Fruit fly (Drosophila melanogaster) whole organism, prepupa: ENCODE measurements around the gene Prim2.

Experiments
- CG15336 ChIP-seq: fragments of 200-800 bp; sonication (Bioruptor generic); IDR thresholded peaks from 2 replicates; pipeline ENCODE4 v1.3.6; 2022; ENCODE audit warnings: missing biosample characterization, missing genetic modification characterization
- CG1621 ChIP-seq: fragments of 200-800 bp; sonication (Bioruptor generic); optimal IDR thresholded peaks from 3 replicates; lab custom pipeline; 2018; ENCODE audit warnings: missing biosample characterization, mild to moderate bottlenecking, missing genetic modification characterization
- CG16779 ChIP-seq: fragments of 200-800 bp; sonication (Bioruptor generic); optimal IDR thresholded peaks from 3 replicates; lab custom pipeline; 2017; ENCODE audit warnings: missing biosample characterization, mild to moderate bottlenecking, missing genetic modification characterization
- CG3032 ChIP-seq: fragments of 200-800 bp; optimal IDR thresholded peaks from 2 replicates; lab custom pipeline; 2019; ENCODE audit warnings: missing biosample characterization, mild to moderate bottlenecking, missing genetic modification characterization, moderate library complexity
- CG31627 ChIP-seq: fragments of 200-800 bp; sonication (Bioruptor generic); optimal IDR thresholded peaks from 3 replicates; lab custom pipeline; 2016; ENCODE audit warnings: missing biosample characterization, missing genetic modification characterization
- CG32006 ChIP-seq: fragments of 200-800 bp; sonication (Bioruptor generic); optimal IDR thresholded peaks from 3 replicates; lab custom pipeline; 2017; ENCODE audit warnings: missing biosample characterization, mild to moderate bottlenecking, missing genetic modification characterization
- CG34406 ChIP-seq: fragments of 200-800 bp; sonication (Bioruptor generic); optimal IDR thresholded peaks from 3 replicates; lab custom pipeline; 2016; ENCODE audit warnings: missing biosample characterization, missing genetic modification characterization
- CG3919 ChIP-seq: fragments of 200-800 bp; sonication (Bioruptor generic); optimal IDR thresholded peaks from 3 replicates; lab custom pipeline; 2016; ENCODE audit warnings: missing biosample characterization, missing genetic modification characterization
- CG4318 ChIP-seq: fragments of 200-800 bp; sonication (Bioruptor generic); optimal IDR thresholded peaks from 3 replicates; lab custom pipeline; 2017; ENCODE audit warnings: missing biosample characterization, mild to moderate bottlenecking, missing genetic modification characterization
- CG6163 ChIP-seq: fragments of 200-800 bp; sonication (Bioruptor generic); IDR thresholded peaks from 3 replicates; pipeline ENCODE4 v1.3.6; 2022; ENCODE audit warnings: missing biosample characterization, missing genetic modification characterization
- CG6276 ChIP-seq: fragments of 200-800 bp; sonication (Bioruptor generic); optimal IDR thresholded peaks from 2 replicates; lab custom pipeline; 2017; ENCODE audit warnings: missing biosample characterization, mild to moderate bottlenecking, missing genetic modification characterization
- CG6792 ChIP-seq: fragments of 200-800 bp; sonication (Bioruptor generic); optimal IDR thresholded peaks from 3 replicates; lab custom pipeline; 2016; ENCODE audit warnings: missing biosample characterization, missing genetic modification characterization
- CG8119 ChIP-seq: fragments of 200-800 bp; sonication (Bioruptor generic); IDR thresholded peaks from 3 replicates; pipeline ENCODE4 v1.3.6; 2022; ENCODE audit warnings: missing biosample characterization, missing genetic modification characterization
- CG8319 ChIP-seq: fragments of 200-800 bp; sonication (Bioruptor generic); optimal IDR thresholded peaks from 3 replicates; lab custom pipeline; 2016; ENCODE audit warnings: missing biosample characterization, missing genetic modification characterization
- CG9139 ChIP-seq: fragments of 200-800 bp; sonication (Bioruptor generic); optimal IDR thresholded peaks from 3 replicates; lab custom pipeline; 2017; ENCODE audit warnings: missing biosample characterization, mild to moderate bottlenecking, missing genetic modification characterization
- Eip75B ChIP-seq: fragments of 200-800 bp; sonication (Bioruptor generic); optimal IDR thresholded peaks from 3 replicates; lab custom pipeline; 2016; ENCODE audit warnings: missing biosample characterization, missing genetic modification characterization
- Eip78C ChIP-seq: fragments of 200-800 bp; sonication (Bioruptor generic); peaks from one replicate; lab custom pipeline; 2016; ENCODE audit warnings: missing biosample characterization, missing genetic modification characterization
- Eip93F ChIP-seq: fragments of 200-800 bp; sonication (Bioruptor generic); optimal IDR thresholded peaks from 2 replicates; lab custom pipeline; 2016; ENCODE audit warnings: missing biosample characterization, mild to moderate bottlenecking, missing genetic modification characterization
- Ets21C ChIP-seq: fragments of 200-800 bp; sonication (Bioruptor generic); optimal IDR thresholded peaks from 3 replicates; lab custom pipeline; 2016; ENCODE audit warnings: missing biosample characterization, missing genetic modification characterization
- Gug ChIP-seq: fragments of 200-800 bp; sonication (Bioruptor generic); IDR thresholded peaks from 2 replicates; pipeline ENCODE4 v1.3.6; 2022; ENCODE audit warnings: missing biosample characterization, missing genetic modification characterization
- Hr38 ChIP-seq: sonication (Bioruptor generic); optimal IDR thresholded peaks from 2 replicates; lab custom pipeline; 2016; ENCODE audit warnings: missing biosample characterization, missing genetic modification characterization
- Hr39 ChIP-seq: fragments of 200-800 bp; sonication (Bioruptor generic); optimal IDR thresholded peaks from 2 replicates; lab custom pipeline; 2016; ENCODE audit warnings: missing biosample characterization, missing genetic modification characterization
- Hr4 ChIP-seq: fragments of 200-800 bp; sonication (Bioruptor generic); optimal IDR thresholded peaks from 3 replicates; lab custom pipeline; 2016; ENCODE audit warnings: missing biosample characterization, missing genetic modification characterization
- Lpt ChIP-seq: fragments of 200-800 bp; sonication (Bioruptor generic); optimal IDR thresholded peaks from 3 replicates; lab custom pipeline; 2016; ENCODE audit warnings: missing biosample characterization, missing genetic modification characterization
- Met ChIP-seq: fragments of 200-800 bp; sonication (Bioruptor generic); optimal IDR thresholded peaks from 3 replicates; lab custom pipeline; 2016; ENCODE audit warnings: missing biosample characterization, missing genetic modification characterization
- OdsH ChIP-seq: fragments of 200-800 bp; sonication (Bioruptor generic); optimal IDR thresholded peaks from 3 replicates; lab custom pipeline; 2016; ENCODE audit warnings: missing biosample characterization, missing genetic modification characterization
- Sox14 ChIP-seq: fragments of 200-800 bp; sonication (Bioruptor generic); optimal IDR thresholded peaks from 3 replicates; lab custom pipeline; 2016; ENCODE audit warnings: missing biosample characterization, missing genetic modification characterization
- Sox15 ChIP-seq: fragments of 200-800 bp; sonication (Bioruptor generic); optimal IDR thresholded peaks from 3 replicates; lab custom pipeline; 2016; ENCODE audit warnings: missing biosample characterization, missing genetic modification characterization
- acj6 ChIP-seq: fragments of 200-800 bp; sonication (Bioruptor generic); optimal IDR thresholded peaks from 3 replicates; lab custom pipeline; 2016; ENCODE audit warnings: missing biosample characterization, missing genetic modification characterization
- cyc ChIP-seq: fragments of 200-800 bp; sonication (Bioruptor generic); optimal IDR thresholded peaks from 3 replicates; lab custom pipeline; 2016; ENCODE audit warnings: missing biosample characterization, missing genetic modification characterization
- dac ChIP-seq: fragments of 200-800 bp; sonication (Bioruptor generic); optimal IDR thresholded peaks from 2 replicates; lab custom pipeline; 2017; ENCODE audit warnings: missing biosample characterization, mild to moderate bottlenecking, missing genetic modification characterization
- eg ChIP-seq: fragments of 200-800 bp; sonication (Bioruptor generic); IDR thresholded peaks from 3 replicates; pipeline ENCODE4 v1.3.6; 2022; ENCODE audit warnings: missing biosample characterization, missing genetic modification characterization
- esn ChIP-seq: fragments of 200-800 bp; sonication (Bioruptor generic); optimal IDR thresholded peaks from 2 replicates; lab custom pipeline; 2016; ENCODE audit warnings: missing biosample characterization, mild to moderate bottlenecking, missing genetic modification characterization, moderate library complexity
- fd59A ChIP-seq: fragments of 200-800 bp; sonication (Bioruptor generic); optimal IDR thresholded peaks from 2 replicates; lab custom pipeline; 2017; ENCODE audit warnings: missing biosample characterization, mild to moderate bottlenecking, missing genetic modification characterization, missing genetic modification reagents
- fkh ChIP-seq: fragments of 200-800 bp; sonication (Bioruptor generic); optimal IDR thresholded peaks from 3 replicates; lab custom pipeline; 2017; ENCODE audit warnings: missing biosample characterization, mild to moderate bottlenecking, missing genetic modification characterization, moderate library complexity
- lz ChIP-seq: fragments of 200-800 bp; sonication (Bioruptor generic); optimal IDR thresholded peaks from 3 replicates; lab custom pipeline; 2016; ENCODE audit warnings: missing biosample characterization, missing genetic modification characterization
- pdm3 ChIP-seq: fragments of 200-800 bp; sonication (Bioruptor generic); optimal IDR thresholded peaks from 3 replicates; lab custom pipeline; 2016; ENCODE audit warnings: missing biosample characterization, missing genetic modification characterization
- spab ChIP-seq: fragments of 200-800 bp; sonication (Bioruptor generic); optimal IDR thresholded peaks from 2 replicates; lab custom pipeline; 2017; ENCODE audit warnings: missing biosample characterization, mild to moderate bottlenecking, missing genetic modification characterization, missing genetic modification reagents
- ss ChIP-seq, 2 experiments: fragments of 200-800 bp; sonication (Bioruptor generic); optimal IDR thresholded peaks; 2 replicates in 1 of 2; 3 replicates in 1 of 2; lab custom pipeline; 2017 to 2018; ENCODE audit warnings: mild to moderate bottlenecking in 2 of 2, missing biosample characterization in 2 of 2, missing genetic modification characterization in 2 of 2, moderate library complexity in 1 of 2
- svp ChIP-seq: fragments of 200-800 bp; sonication (Bioruptor generic); peaks from one replicate; lab custom pipeline; 2016; ENCODE audit warnings: missing biosample characterization, missing genetic modification characterization
- topi ChIP-seq: fragments of 200-800 bp; sonication (Bioruptor generic); optimal IDR thresholded peaks from 3 replicates; lab custom pipeline; 2016; ENCODE audit warnings: missing biosample characterization, missing genetic modification characterization
- vri ChIP-seq: fragments of 200-800 bp; sonication (Bioruptor generic); optimal IDR thresholded peaks from 3 replicates; lab custom pipeline; 2016; ENCODE audit warnings: missing biosample characterization, mild to moderate bottlenecking, missing genetic modification characterization

Gene Prim2

dm6 chr3L:20398243-20399222, 37.1 kb upstream of the Prim2 start (continued):
- TF ChIP-seq CG8319 (GFP tag; lab: Kevin White, UChicago), result peak; percentile 69
- peak; percentile 78 for TF ChIP-seq CG6792
- peak; percentile 11 for TF ChIP-seq Eip93F (GFP tag; lab: Kevin White, UChicago)
- peak; percentile 79 for TF ChIP-seq esn (GFP tag; lab: Kevin White, UChicago)
- peak; percentile 82 for TF ChIP-seq dac
- TF ChIP-seq Lpt (GFP tag; lab: Kevin White, UChicago), result peak; percentile 84
- peak in 1 of 2 experiments; percentile 54 for TF ChIP-seq ss (GFP tag; optimal IDR thresholded peaks at IDR 0.05; lab: Kevin White, UChicago)
- peak; percentile 80 for TF ChIP-seq CG34406 (GFP tag; lab: Kevin White, UChicago)
- peak; percentile 65 for TF ChIP-seq Hr39
- peak; percentile 79 for TF ChIP-seq OdsH (GFP tag; lab: Kevin White, UChicago)
- TF ChIP-seq fd59A (GFP tag; lab: Kevin White, UChicago), result peak; percentile 75
- TF ChIP-seq Gug (GFP tag; lab: Robert Waterston, UW), result peak; percentile 52; the same call in 1 of the 2 replicates
- peak; percentile 76 for TF ChIP-seq CG8119
- TF ChIP-seq Ets21C, result peak; percentile 50
- peak; percentile 39 for TF ChIP-seq vri (GFP tag; lab: Kevin White, UChicago)
- TF ChIP-seq CG32006, result peak; percentile 95
- TF ChIP-seq CG3032, result peak; percentile 72
- TF ChIP-seq Met (GFP tag; lab: Kevin White, UChicago), result peak; percentile 76
- TF ChIP-seq CG3919 (GFP tag; lab: Kevin White, UChicago), result peak; percentile 84
- peak; percentile 39 for TF ChIP-seq CG1621 (tag; lab: Kevin White, UChicago)
- peak; percentile 78 for TF ChIP-seq lz (GFP tag; lab: Kevin White, UChicago)
- peak; percentile 71 for TF ChIP-seq spab (GFP tag; lab: Kevin White, UChicago)
- TF ChIP-seq Hr4 (GFP tag; lab: Kevin White, UChicago), result peak; percentile 88
- peak; percentile 84 for TF ChIP-seq CG6276 (GFP tag; lab: Kevin White, UChicago)
- TF ChIP-seq topi (GFP tag; lab: Kevin White, UChicago), result peak; percentile 73
- peak; percentile 12 for TF ChIP-seq CG9139 (GFP tag; lab: Kevin White, UChicago)
- peak; percentile 69 for TF ChIP-seq CG16779 (tag; lab: Kevin White, UChicago)
- TF ChIP-seq, all 60 proteins: peak for 58

- TF ChIP-seq OdsH (GFP tag; lab: Kevin White, UChicago), result no peak
- no peak for TF ChIP-seq Eip75B (GFP tag; lab: Kevin White, UChicago)
- no peak for TF ChIP-seq pdm3 (GFP tag; lab: Kevin White, UChicago)
- TF ChIP-seq Hr38, result no peak
- no peak for TF ChIP-seq vri (GFP tag; lab: Kevin White, UChicago)
- no peak for TF ChIP-seq svp (GFP tag; lab: Kevin White, UChicago)
Observed at dm6 chr3L:20397770-20398169, 36.4 kb upstream of the Prim2 start.

dm6 chr3L:20396047-20396446, 34.7 kb upstream of the Prim2 start:
- TF ChIP-seq topi (GFP tag; lab: Kevin White, UChicago) (no peak), fkh (GFP tag; lab: Kevin White, UChicago) (peak; percentile 39)

DNA sequence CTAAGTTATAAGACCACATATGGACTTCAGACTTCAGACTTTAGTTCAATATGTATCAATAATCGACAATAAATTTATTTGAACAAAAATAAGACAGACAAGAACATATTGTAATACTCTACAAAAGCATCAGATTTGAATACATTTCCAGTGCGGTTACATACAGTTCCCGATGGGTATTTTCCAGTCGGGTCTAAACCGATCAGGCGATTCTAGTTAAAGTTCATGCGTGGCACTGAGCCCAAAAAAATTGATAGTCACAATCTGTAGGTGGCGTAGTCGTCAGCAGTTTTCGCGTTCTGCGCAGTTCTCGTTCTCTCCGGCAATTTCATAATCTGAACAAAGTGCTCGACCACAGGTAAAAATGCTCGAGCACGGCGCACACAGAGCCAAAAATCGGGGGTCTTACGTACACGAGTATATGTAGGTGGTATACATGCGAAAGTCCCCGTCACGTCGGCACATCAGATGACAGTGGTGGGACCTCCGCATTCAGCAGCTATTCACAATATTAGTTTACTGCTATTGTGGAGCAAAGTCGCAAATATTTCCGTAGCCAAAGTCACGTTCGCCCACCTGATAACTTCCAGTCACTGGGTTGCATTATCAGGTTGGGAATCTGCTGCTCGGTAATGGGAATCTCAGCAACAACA, 34.0 kb upstream of the Prim2 start:
- TF ChIP-seq Eip93F (GFP tag; lab: Kevin White, UChicago) (peak; percentile 5), lz (GFP tag; lab: Kevin White, UChicago) (peak; percentile 14), CG15336 (GFP tag; lab: Robert Waterston, UW) (no peak), Met (GFP tag; lab: Kevin White, UChicago) (peak; percentile 39), CG1621 (tag; lab: Kevin White, UChicago) (no peak), Sox15 (GFP tag; lab: Kevin White, UChicago) (no peak), svp (GFP tag; lab: Kevin White, UChicago) (peak; percentile 73), vri (GFP tag; lab: Kevin White, UChicago) (peak; percentile 91), CG31627 (GFP tag; lab: Kevin White, UChicago) (no peak), CG4318 (no peak), Hr39 (no peak), esn (GFP tag; lab: Kevin White, UChicago) (peak; percentile 38), Sox14 (peak; percentile 11), Eip78C (peak; percentile 66), topi (GFP tag; lab: Kevin White, UChicago) (peak; percentile 26), eg (GFP tag; lab: Robert Waterston, UW) (no peak), cyc (GFP tag; lab: Kevin White, UChicago) (peak; percentile 3), CG6163 (no peak), acj6 (GFP tag; lab: Kevin White, UChicago) (no peak), CG3032 (no peak), CG16779 (tag; lab: Kevin White, UChicago) (no peak)
